Worm (Caenorhabditis elegans) whole organism, mixed stage, embryonic: Measurements from ENCODE around the gene ets-7.

Experiments used
- M03D4.4 ChIP-seq: sonication (generic microtip); optimal IDR thresholded peaks from 2 replicates; lab custom pipeline; 2017; ENCODE audit warnings: mild to moderate bottlenecking, missing genetic modification characterization, missing compliant biosample characterization
- bed-3 ChIP-seq: fragments of 200-800 bp; sonication (Bioruptor generic); optimal IDR thresholded peaks from 3 replicates; lab custom pipeline; 2018; ENCODE audit warnings: mild to moderate bottlenecking, missing genetic modification characterization, moderate library complexity, missing compliant biosample characterization
- blmp-1 ChIP-seq: fragments of 150-350 bp; optimal IDR thresholded peaks from 2 replicates; lab custom pipeline; 2014; ENCODE audit warnings: missing biosample characterization, missing genetic modification characterization
- ceh-39 ChIP-seq: fragments of 150-350 bp; optimal IDR thresholded peaks from 2 replicates; lab custom pipeline; 2014; ENCODE audit warnings: missing biosample characterization, missing genetic modification characterization
- ceh-43 ChIP-seq: fragments of 200-800 bp; sonication (Bioruptor generic); optimal IDR thresholded peaks from 2 replicates; lab custom pipeline; 2018; ENCODE audit warnings: mild to moderate bottlenecking, missing genetic modification characterization, moderate library complexity, missing compliant biosample characterization
- ces-1 ChIP-seq: fragments of 150-350 bp; optimal IDR thresholded peaks from 2 replicates; lab custom pipeline; 2014; ENCODE audit warnings: missing biosample characterization, missing genetic modification reagents, missing genetic modification characterization
- drap-1 ChIP-seq: fragments of 200-800 bp; sonication (Bioruptor generic); optimal IDR thresholded peaks from 3 replicates; lab custom pipeline; 2018; ENCODE audit warnings: mild to moderate bottlenecking, missing genetic modification characterization, missing compliant biosample characterization
- elt-1 ChIP-seq: sonication (generic microtip); optimal IDR thresholded peaks from 2 replicates; lab custom pipeline; 2017; ENCODE audit warnings: missing genetic modification characterization, mild to moderate bottlenecking, missing compliant biosample characterization, antibody characterized with exemption, moderate library complexity, borderline replicate concordance; ENCODE audit not compliant: insufficient read depth
- elt-3 ChIP-seq: fragments of 150-350 bp; optimal IDR thresholded peaks from 2 replicates; lab custom pipeline; 2014; ENCODE audit warnings: missing biosample characterization, missing genetic modification characterization
- flh-1 ChIP-seq: fragments of 200-800 bp; sonication (Bioruptor generic); optimal IDR thresholded peaks from 2 replicates; lab custom pipeline; 2018; ENCODE audit warnings: mild to moderate bottlenecking, missing genetic modification characterization, moderate library complexity, missing compliant biosample characterization
- ham-2 ChIP-seq: fragments of 200-800 bp; sonication (Bioruptor generic); optimal IDR thresholded peaks from 2 replicates; lab custom pipeline; 2018; ENCODE audit warnings: mild to moderate bottlenecking, missing genetic modification characterization, missing compliant biosample characterization
- hlh-1 ChIP-seq: fragments of 150-350 bp; optimal IDR thresholded peaks from 2 replicates; lab custom pipeline; 2014; ENCODE audit warnings: missing biosample characterization, missing genetic modification reagents, missing genetic modification characterization
- lin-13 ChIP-seq: fragments of 150-350 bp; optimal IDR thresholded peaks from 2 replicates; lab custom pipeline; 2014; ENCODE audit warnings: missing biosample characterization, missing genetic modification characterization
- lin-32 ChIP-seq: fragments of 200-800 bp; sonication (Bioruptor generic); optimal IDR thresholded peaks from 2 replicates; lab custom pipeline; 2018; ENCODE audit warnings: mild to moderate bottlenecking, missing genetic modification characterization, missing compliant biosample characterization
- lsy-2 ChIP-seq: fragments of 150-350 bp; optimal IDR thresholded peaks from 2 replicates; lab custom pipeline; 2014; ENCODE audit warnings: missing biosample characterization, missing genetic modification characterization
- mab-5 ChIP-seq: fragments of 150-350 bp; optimal IDR thresholded peaks from 2 replicates; lab custom pipeline; 2014; ENCODE audit warnings: missing biosample characterization, missing genetic modification characterization
- mep-1 ChIP-seq: fragments of 150-350 bp; optimal IDR thresholded peaks from 2 replicates; lab custom pipeline; 2017; ENCODE audit warnings: missing biosample characterization, missing genetic modification reagents, missing genetic modification characterization, inconsistent platforms
- mls-2 ChIP-seq: sonication (generic microtip); optimal IDR thresholded peaks from 2 replicates; lab custom pipeline; 2016; ENCODE audit warnings: mild to moderate bottlenecking, missing genetic modification characterization, moderate library complexity, missing compliant biosample characterization
- nhr-12 ChIP-seq: fragments of 150-350 bp; optimal IDR thresholded peaks from 2 replicates; lab custom pipeline; 2014; ENCODE audit warnings: missing biosample characterization, missing genetic modification characterization
- nhr-2 ChIP-seq: fragments of 150-350 bp; optimal IDR thresholded peaks from 2 replicates; lab custom pipeline; 2014; ENCODE audit warnings: missing biosample characterization, missing genetic modification characterization
- nhr-237 ChIP-seq: fragments of 150-350 bp; optimal IDR thresholded peaks from 2 replicates; lab custom pipeline; 2014; ENCODE audit warnings: missing biosample characterization, missing genetic modification characterization
- nhr-76 ChIP-seq: sonication (generic microtip); optimal IDR thresholded peaks from 2 replicates; lab custom pipeline; 2017; ENCODE audit warnings: missing biosample characterization, missing genetic modification characterization
- pha-4 ChIP-seq: fragments of 150-350 bp; optimal IDR thresholded peaks from 2 replicates; lab custom pipeline; 2018; ENCODE audit warnings: missing biosample characterization, missing genetic modification reagents, missing genetic modification characterization
- sptf-1 ChIP-seq: sonication (generic microtip); optimal IDR thresholded peaks from 2 replicates; lab custom pipeline; 2017; ENCODE audit warnings: mild to moderate bottlenecking, missing genetic modification characterization, moderate library complexity, missing compliant biosample characterization
- tbx-8 ChIP-seq: fragments of 200-800 bp; sonication (Bioruptor generic); optimal IDR thresholded peaks from 2 replicates; lab custom pipeline; 2018; ENCODE audit warnings: mild to moderate bottlenecking, missing genetic modification characterization, moderate library complexity, missing compliant biosample characterization
- unc-120 ChIP-seq: sonication (generic microtip); optimal IDR thresholded peaks from 2 replicates; lab custom pipeline; 2017; ENCODE audit warnings: missing genetic modification characterization, missing compliant biosample characterization; ENCODE audit not compliant: poor library complexity, severe bottlenecking
- unc-39 ChIP-seq: fragments of 150-350 bp; optimal IDR thresholded peaks from 2 replicates; lab custom pipeline; 2014; ENCODE audit warnings: missing biosample characterization, missing genetic modification characterization
- unc-62 ChIP-seq: fragments of 150-350 bp; optimal IDR thresholded peaks from 2 replicates; lab custom pipeline; 2014; ENCODE audit warnings: missing biosample characterization, missing genetic modification reagents, missing genetic modification characterization
- zip-8 ChIP-seq: fragments of 150-350 bp; optimal IDR thresholded peaks from 2 replicates; lab custom pipeline; 2014; ENCODE audit warnings: missing biosample characterization, missing genetic modification characterization
- ztf-11 ChIP-seq: fragments of 150-350 bp; optimal IDR thresholded peaks from 2 replicates; lab custom pipeline; 2014; ENCODE audit warnings: missing biosample characterization, missing genetic modification characterization

The ets-7 gene

DNA sequence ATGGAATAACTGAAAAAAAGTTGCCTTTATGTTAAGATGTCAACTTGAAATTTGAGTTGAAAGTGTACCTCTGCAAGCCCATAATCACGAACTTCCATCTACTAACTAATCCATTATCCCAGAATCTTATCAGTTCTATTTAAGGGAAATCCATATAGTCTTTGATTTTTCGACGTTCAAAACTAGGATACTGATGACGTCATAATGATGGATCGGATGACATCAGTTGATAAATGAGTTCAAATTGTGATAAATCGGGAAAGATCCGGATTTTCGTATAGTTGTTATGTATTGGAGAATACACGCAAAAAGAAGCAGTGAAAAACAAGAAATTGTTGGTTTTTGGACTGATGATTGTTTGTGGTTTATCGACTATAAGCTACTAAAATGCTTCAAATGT is 14.9 kb downstream of the ets-7 start:
- no peak for TF ChIP-seq pha-4 (tag; lab: Kevin White, UChicago)
- peak; percentile 92 for TF ChIP-seq zip-8 (tag; lab: Kevin White, UChicago)

DNA sequence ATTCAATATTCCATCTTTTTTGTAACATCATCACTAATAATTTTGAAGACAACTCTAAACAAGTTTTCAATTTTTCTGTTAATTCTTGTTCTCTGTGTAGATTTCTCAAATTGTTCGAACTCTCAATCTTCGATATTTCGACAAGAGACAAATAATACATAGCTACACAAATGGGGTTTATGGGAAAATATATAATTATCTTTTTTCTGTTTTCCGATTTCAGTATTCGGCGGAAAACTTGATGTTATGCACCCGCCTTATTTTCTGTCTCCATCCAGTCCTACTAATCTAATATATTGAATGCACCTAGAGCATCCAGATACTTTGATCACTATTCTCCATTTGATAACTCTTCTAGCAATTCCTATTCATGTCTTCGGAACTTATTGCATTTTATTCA is 19.6 kb downstream of the ets-7 start, which contains the start of gene srh-268:
Gene srh-268, plus strand, starts transcription at position 301 of the 400 bp plus-strand sequence.
- TF ChIP-seq lsy-2 (tag; lab: Kevin White, UChicago) (no peak), M03D4.4 (tag; lab: Kevin White, UChicago) (no peak)

DNA sequence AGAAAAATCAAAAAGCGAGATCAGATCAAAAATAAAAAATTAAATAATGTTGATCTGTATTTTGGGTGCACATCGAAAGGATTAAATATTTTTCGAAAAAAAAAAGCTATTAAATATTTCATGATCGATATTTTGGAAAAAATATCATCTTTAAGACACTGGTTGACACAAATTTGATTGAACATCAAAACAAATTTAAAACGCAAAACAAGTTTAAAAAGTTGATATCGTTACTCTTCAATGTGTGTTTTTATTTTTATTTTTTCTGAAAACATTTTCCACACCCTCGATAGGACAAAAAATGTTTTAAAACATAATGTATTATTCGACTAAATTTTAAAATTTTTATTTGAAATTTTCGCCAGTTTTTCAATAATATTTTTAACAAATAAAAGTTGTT is 20.6 kb downstream of the ets-7 start, which contains the start of gene C54F6.12:
Gene C54F6.12, minus strand, starts transcription at position 101 of the 400 bp plus-strand sequence.
- no peak for TF ChIP-seq mls-2
- no peak for TF ChIP-seq M03D4.4 (tag; lab: Kevin White, UChicago)
- TF ChIP-seq ceh-39 (tag; lab: Kevin White, UChicago), result no peak
- no peak for TF ChIP-seq unc-39 (tag; lab: Kevin White, UChicago)
- TF ChIP-seq ztf-11 (tag; lab: Kevin White, UChicago), result no peak
- TF ChIP-seq ces-1 (GFP tag; lab: Kevin White, UChicago), result no peak
- no peak for TF ChIP-seq nhr-76 (tag; lab: Kevin White, UChicago)
- no peak for TF ChIP-seq nhr-12 (tag; lab: Kevin White, UChicago)
- no peak for TF ChIP-seq elt-1 (tag; lab: Kevin White, UChicago)
- no peak for TF ChIP-seq bed-3 (GFP tag; lab: Kevin White, UChicago)
- no peak for TF ChIP-seq flh-1
- no peak for TF ChIP-seq lin-13 (tag; lab: Kevin White, UChicago)
- TF ChIP-seq pha-4 (tag; lab: Kevin White, UChicago), result no peak
- no peak for TF ChIP-seq mep-1 (tag; lab: Kevin White, UChicago)
- no peak for TF ChIP-seq nhr-237
- TF ChIP-seq nhr-2, result no peak
- TF ChIP-seq elt-3, result no peak

DNA sequence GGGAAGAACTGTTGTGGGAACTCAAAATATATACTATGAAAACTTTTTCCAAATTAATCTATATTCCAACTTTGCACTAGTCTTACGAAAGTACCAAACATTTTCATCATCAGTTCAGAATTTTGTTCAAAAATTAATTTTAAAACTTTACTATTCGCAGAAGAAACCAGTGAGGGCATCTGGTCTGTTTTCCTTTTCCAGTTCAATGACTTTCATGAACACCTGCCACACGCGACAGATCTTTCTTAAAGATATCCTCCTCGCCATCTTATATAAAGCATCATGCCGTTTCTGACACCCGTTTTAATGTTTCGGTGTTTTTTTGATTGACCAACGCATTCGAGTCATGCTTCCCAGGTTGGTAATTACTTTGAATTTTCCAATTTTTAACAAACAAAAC is 25.6 kb downstream of the ets-7 start, which contains the start of gene C54F6.3:
Gene C54F6.3, plus strand, starts transcription at position 301 of the 400 bp plus-strand sequence.
- TF ChIP-seq nhr-2 (no peak), lin-13 (tag; lab: Kevin White, UChicago) (no peak), unc-62 (GFP tag; lab: Kevin White, UChicago) (no peak), lin-32 (GFP tag; lab: Kevin White, UChicago) (no peak), elt-3 (no peak), nhr-237 (no peak)
- TF ChIP-seq, all 35 proteins: peak for 0

DNA sequence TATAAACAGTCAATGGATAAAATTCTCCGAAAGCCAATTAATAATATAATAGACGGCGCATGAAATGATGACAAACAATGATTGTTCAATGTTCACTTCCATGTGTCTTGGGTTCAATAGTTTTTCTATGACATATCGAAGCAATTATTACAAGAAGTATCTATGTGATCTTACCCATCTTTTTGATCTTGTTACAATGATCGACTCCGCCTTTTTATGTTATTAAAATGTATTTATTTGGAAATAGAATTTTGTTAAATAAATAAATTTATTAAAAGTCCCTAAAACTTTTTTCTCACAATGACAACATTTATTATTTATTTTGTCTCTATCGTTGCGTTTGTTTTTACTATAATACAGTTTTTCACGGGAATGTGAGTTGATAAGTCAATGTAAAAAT is 28.8 kb downstream of the ets-7 start, which contains the start of gene swt-2:
Gene swt-2, plus strand, starts transcription at position 301 of the 400 bp plus-strand sequence.
- TF ChIP-seq mls-2 (no peak), lin-13 (tag; lab: Kevin White, UChicago) (no peak), ztf-11 (tag; lab: Kevin White, UChicago) (no peak), unc-62 (GFP tag; lab: Kevin White, UChicago) (no peak), unc-39 (tag; lab: Kevin White, UChicago) (no peak), lsy-2 (tag; lab: Kevin White, UChicago) (no peak), ceh-39 (tag; lab: Kevin White, UChicago) (no peak), tbx-8 (GFP tag; lab: Kevin White, UChicago) (no peak), sptf-1 (tag; lab: Kevin White, UChicago) (no peak), mab-5 (tag; lab: Kevin White, UChicago) (no peak), lin-32 (GFP tag; lab: Kevin White, UChicago) (no peak), hlh-1 (tag; lab: Kevin White, UChicago) (no peak), ham-2 (GFP tag; lab: Kevin White, UChicago) (no peak), unc-120 (tag; lab: Kevin White, UChicago) (no peak), blmp-1 (tag; lab: Kevin White, UChicago) (no peak), nhr-76 (tag; lab: Kevin White, UChicago) (no peak), ces-1 (GFP tag; lab: Kevin White, UChicago) (no peak), M03D4.4 (tag; lab: Kevin White, UChicago) (no peak), nhr-2 (no peak)
- TF ChIP-seq, all 35 proteins: peak for 0

DNA sequence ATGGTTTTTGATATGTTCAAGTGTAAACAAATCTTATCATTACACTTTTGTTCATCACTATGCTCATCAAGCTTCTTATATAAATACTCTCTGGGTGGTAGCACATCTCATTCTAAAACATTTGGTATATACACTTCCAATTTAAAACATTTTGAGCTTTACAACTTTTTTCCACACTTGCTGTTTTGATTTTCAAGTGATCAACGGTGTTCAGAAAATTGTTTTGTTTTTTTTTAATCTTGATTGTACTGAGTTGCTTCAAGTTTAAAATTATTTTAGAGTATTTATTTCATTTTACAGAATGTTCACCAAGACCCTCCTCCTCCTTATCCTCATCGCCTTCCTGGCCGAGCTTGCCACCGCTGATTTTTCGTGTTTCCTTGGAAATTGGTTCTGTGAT is 29.8 kb downstream of the ets-7 start, which contains the start of gene C54F6.5:
Gene C54F6.5, plus strand, starts transcription at position 301 of the 400 bp plus-strand sequence.
- TF ChIP-seq unc-120 (tag; lab: Kevin White, UChicago) (no peak), ceh-43 (no peak), mls-2 (no peak), zip-8 (tag; lab: Kevin White, UChicago) (no peak), ceh-39 (tag; lab: Kevin White, UChicago) (no peak), nhr-12 (tag; lab: Kevin White, UChicago) (no peak), elt-1 (tag; lab: Kevin White, UChicago) (no peak), lsy-2 (tag; lab: Kevin White, UChicago) (no peak), drap-1 (no peak), lin-32 (GFP tag; lab: Kevin White, UChicago) (no peak), lin-13 (tag; lab: Kevin White, UChicago) (no peak)
- TF ChIP-seq, all 35 proteins: peak for 0
